Worm (Caenorhabditis elegans) whole organism, L4/young adult: ENCODE data around the gene C43D7.8.

ENCODE experiments used
- W03F9.2 ChIP-seq: fragments of 150-350 bp; optimal IDR thresholded peaks from 2 replicates; lab custom pipeline; 2014; ENCODE audit warnings: missing biosample characterization, missing genetic modification characterization
- dao-5 ChIP-seq: sonication (generic microtip); optimal IDR thresholded peaks from 2 replicates; lab custom pipeline; 2016; ENCODE audit warnings: missing genotype, missing genetic modification characterization, moderate library complexity, missing compliant biosample characterization

ce11 chrV:19297510-19297909, 13.8 kb downstream of the C43D7.8 start, which contains the start of gene fbxb-60:
- TF ChIP-seq dao-5 (tag; lab: Kevin White, UChicago) (no peak), W03F9.2 (tag; lab: Kevin White, UChicago) (no peak)
